Fruit fly (Drosophila melanogaster) whole organism, embryonic: Measurements from ENCODE around the gene IscU.
A peak's percentile ranks its signal among the peaks of the same experiment; 100 is the strongest.

Source experiments
- Ada2b ChIP-seq: fragments of 200-800 bp; sonication (Bioruptor generic); IDR thresholded peaks from 2 replicates; pipeline ENCODE4 v1.3.6; 2022; ENCODE audit warnings: missing biosample characterization, missing genetic modification characterization
- Atf-2 ChIP-seq: fragments of 200-800 bp; sonication (Bioruptor generic); optimal IDR thresholded peaks from 2 replicates; lab custom pipeline; 2016; ENCODE audit warnings: missing biosample characterization, missing genetic modification characterization
- CG10274 ChIP-seq: fragments of 200-800 bp; sonication (Bioruptor generic); optimal IDR thresholded peaks from 3 replicates; lab custom pipeline; 2017; ENCODE audit warnings: missing biosample characterization, mild to moderate bottlenecking, missing genetic modification characterization
- CG11456 ChIP-seq: fragments of 200-800 bp; sonication (Bioruptor generic); IDR thresholded peaks from 3 replicates; pipeline ENCODE4 v1.3.6; 2022; ENCODE audit warnings: missing biosample characterization, missing genetic modification characterization
- CG12071 ChIP-seq: fragments of 200-800 bp; sonication (Bioruptor generic); optimal IDR thresholded peaks from 3 replicates; lab custom pipeline; 2018; ENCODE audit warnings: missing biosample characterization, mild to moderate bottlenecking, missing genetic modification characterization
- CG15601 ChIP-seq: fragments of 200-800 bp; sonication (Bioruptor generic); optimal IDR thresholded peaks from 3 replicates; lab custom pipeline; 2019; ENCODE audit warnings: missing biosample characterization, mild to moderate bottlenecking, missing genetic modification characterization, moderate library complexity
- CG2199 ChIP-seq: fragments of 200-800 bp; sonication (Bioruptor generic); IDR thresholded peaks from 3 replicates; pipeline ENCODE4 v1.3.6; 2022; ENCODE audit warnings: missing biosample characterization, missing genetic modification characterization
- CG31365 ChIP-seq: fragments of 200-800 bp; sonication (Bioruptor generic); optimal IDR thresholded peaks from 2 replicates; lab custom pipeline; 2018; ENCODE audit warnings: missing biosample characterization, mild to moderate bottlenecking, missing genetic modification characterization
- CG31388 ChIP-seq: fragments of 200-800 bp; sonication (Bioruptor generic); optimal IDR thresholded peaks from 2 replicates; lab custom pipeline; 2016; ENCODE audit warnings: missing biosample characterization, missing genetic modification characterization
- CG3838 ChIP-seq: fragments of 200-800 bp; sonication (Bioruptor generic); optimal IDR thresholded peaks from 3 replicates; lab custom pipeline; 2016; ENCODE audit warnings: missing biosample characterization, missing genetic modification characterization
- CG4282 ChIP-seq: fragments of 200-800 bp; sonication (Bioruptor generic); optimal IDR thresholded peaks from 2 replicates; lab custom pipeline; 2016; ENCODE audit warnings: missing biosample characterization, missing genetic modification characterization
- CG7556 ChIP-seq: fragments of 200-800 bp; sonication (Bioruptor generic); optimal IDR thresholded peaks from 2 replicates; lab custom pipeline; 2017; ENCODE audit warnings: missing biosample characterization, mild to moderate bottlenecking, missing genetic modification characterization
- CG7987 ChIP-seq: fragments of 200-800 bp; sonication (Bioruptor generic); optimal IDR thresholded peaks from 2 replicates; lab custom pipeline; 2018; ENCODE audit warnings: missing biosample characterization, mild to moderate bottlenecking, missing genetic modification characterization, moderate library complexity
- CG8089 ChIP-seq: fragments of 200-800 bp; sonication (Bioruptor generic); optimal IDR thresholded peaks from 3 replicates; lab custom pipeline; 2016; ENCODE audit warnings: missing biosample characterization, missing genetic modification characterization
- CG9932 ChIP-seq: fragments of 200-800 bp; sonication (Bioruptor generic); IDR thresholded peaks from 2 replicates; pipeline ENCODE4 v1.3.6; 2022; ENCODE audit warnings: missing biosample characterization, missing genetic modification characterization
- CTCF ChIP-seq: fragments of 200-800 bp; sonication (Bioruptor generic); optimal IDR thresholded peaks from 2 replicates; lab custom pipeline; 2017; ENCODE audit warnings: missing biosample characterization, mild to moderate bottlenecking, missing genetic modification characterization, moderate library complexity
- D19B ChIP-seq: fragments of 200-800 bp; sonication (Bioruptor generic); optimal IDR thresholded peaks from 2 replicates; lab custom pipeline; 2017; ENCODE audit warnings: missing biosample characterization, mild to moderate bottlenecking, missing genetic modification characterization
- Dll ChIP-seq: fragments of 200-800 bp; sonication (Bioruptor generic); IDR thresholded peaks from 4 replicates; pipeline ENCODE4 v1.3.6; 2022; ENCODE audit warnings: missing biosample characterization, missing genetic modification characterization; ENCODE audit not compliant: partially characterized antibody
- E2f1 ChIP-seq: fragments of 200-800 bp; sonication (Bioruptor generic); IDR thresholded peaks from 2 replicates; pipeline ENCODE4 v1.3.6; 2022; ENCODE audit warnings: missing biosample characterization, missing genetic modification characterization
- Fer1 ChIP-seq: fragments of 200-800 bp; sonication (Bioruptor generic); optimal IDR thresholded peaks from 2 replicates; lab custom pipeline; 2017; ENCODE audit warnings: missing biosample characterization, mild to moderate bottlenecking, missing genetic modification characterization
- Hand ChIP-seq: fragments of 200-800 bp; sonication (Bioruptor generic); optimal IDR thresholded peaks from 2 replicates; lab custom pipeline; 2017; ENCODE audit warnings: mild to moderate bottlenecking, missing biosample characterization, missing genetic modification reagents, missing genetic modification characterization
- Hmr ChIP-seq: fragments of 200-800 bp; sonication (Bioruptor generic); optimal IDR thresholded peaks from 3 replicates; lab custom pipeline; 2017; ENCODE audit warnings: mild to moderate bottlenecking, missing biosample characterization, missing genetic modification reagents, missing genetic modification characterization
- Lpt ChIP-seq: fragments of >200 bp; optimal IDR thresholded peaks from 2 replicates; lab custom pipeline; 2018; ENCODE audit warnings: missing biosample characterization, missing genetic modification characterization
- Med ChIP-seq: fragments of 200-800 bp; sonication (Bioruptor generic); peaks from one replicate; lab custom pipeline; 2016; ENCODE audit warnings: missing biosample characterization, missing genetic modification characterization, mild to moderate bottlenecking, inconsistent platforms, moderate library complexity
- Oaz ChIP-seq: fragments of 200-800 bp; sonication (Bioruptor generic); IDR thresholded peaks from 2 replicates; pipeline ENCODE4 v1.3.6; 2022; ENCODE audit warnings: missing biosample characterization, missing genetic modification characterization
- Oli ChIP-seq: fragments of 200-800 bp; sonication (Bioruptor generic); optimal IDR thresholded peaks from 2 replicates; lab custom pipeline; 2018; ENCODE audit warnings: missing biosample characterization, mild to moderate bottlenecking, missing genetic modification characterization, moderate library complexity
- Optix ChIP-seq: fragments of 200-800 bp; sonication (Bioruptor generic); IDR thresholded peaks from 3 replicates; pipeline ENCODE4 v1.3.6; 2022; ENCODE audit warnings: missing biosample characterization, missing genetic modification characterization
- Spps ChIP-seq: fragments of 200-800 bp; sonication (Bioruptor generic); optimal IDR thresholded peaks from 2 replicates; lab custom pipeline; 2018; ENCODE audit warnings: missing biosample characterization, mild to moderate bottlenecking, missing genetic modification characterization
- ap ChIP-seq: fragments of 200-800 bp; sonication (Bioruptor generic); IDR thresholded peaks from 2 replicates; pipeline ENCODE4 v1.3.6; 2022; ENCODE audit warnings: missing biosample characterization, missing genetic modification characterization
- bcd ChIP-seq: fragments of 200-800 bp; sonication (Bioruptor generic); optimal IDR thresholded peaks from 2 replicates; lab custom pipeline; 2017; ENCODE audit warnings: missing biosample characterization, mild to moderate bottlenecking, missing genetic modification characterization
- br ChIP-seq: fragments of >200 bp; optimal IDR thresholded peaks from 2 replicates; lab custom pipeline; 2017
- btn ChIP-seq: fragments of 200-800 bp; sonication (Bioruptor generic); optimal IDR thresholded peaks from 2 replicates; lab custom pipeline; 2016; ENCODE audit warnings: missing biosample characterization, missing genetic modification characterization
- cato ChIP-seq: fragments of 200-800 bp; sonication (Bioruptor generic); optimal IDR thresholded peaks from 2 replicates; lab custom pipeline; 2016; ENCODE audit warnings: missing biosample characterization, missing genetic modification characterization, borderline replicate concordance
- chif ChIP-seq, 2 experiments: fragments of 200-800 bp; sonication (Bioruptor generic); optimal IDR thresholded peaks; 3 replicates each; lab custom pipeline; 2016; ENCODE audit warnings: missing biosample characterization in 2 of 2, missing genetic modification characterization in 2 of 2
- chinmo ChIP-seq: fragments of 200-800 bp; sonication (Bioruptor generic); IDR thresholded peaks from 4 replicates; pipeline ENCODE4 v1.3.6; 2022; ENCODE audit warnings: missing biosample characterization, missing genetic modification characterization; ENCODE audit not compliant: partially characterized antibody
- chm ChIP-seq: fragments of 200-800 bp; sonication (Bioruptor generic); IDR thresholded peaks from 2 replicates; pipeline ENCODE4 v1.3.6; 2022; ENCODE audit warnings: missing biosample characterization, missing genetic modification characterization
- ci ChIP-seq: fragments of 200-800 bp; sonication (Bioruptor generic); IDR thresholded peaks from 3 replicates; pipeline ENCODE4 v1.3.6; 2022; ENCODE audit warnings: missing biosample characterization, missing genetic modification characterization
- da ChIP-seq: fragments of 200-800 bp; sonication (Bioruptor generic); optimal IDR thresholded peaks from 2 replicates; lab custom pipeline; 2016; ENCODE audit warnings: missing biosample characterization, missing genetic modification characterization
- dimm ChIP-seq: fragments of 200-800 bp; sonication (Bioruptor generic); IDR thresholded peaks from 2 replicates; pipeline ENCODE4 v1.3.6; 2022; ENCODE audit warnings: missing biosample characterization, missing genetic modification characterization
- dmrt99B ChIP-seq: fragments of 200-800 bp; sonication (Bioruptor generic); optimal IDR thresholded peaks from 2 replicates; lab custom pipeline; 2018; ENCODE audit warnings: missing biosample characterization, mild to moderate bottlenecking, missing genetic modification characterization, moderate library complexity
- dysf ChIP-seq: fragments of 200-800 bp; sonication (Bioruptor generic); IDR thresholded peaks from 3 replicates; pipeline ENCODE4 v1.3.6; 2022; ENCODE audit warnings: missing biosample characterization, missing genetic modification characterization
- gfzf ChIP-seq: fragments of 200-800 bp; sonication (Bioruptor generic); optimal IDR thresholded peaks from 2 replicates; lab custom pipeline; 2016; ENCODE audit warnings: missing biosample characterization, mild to moderate bottlenecking, missing genetic modification characterization, moderate library complexity
- jumu ChIP-seq: fragments of 200-800 bp; sonication (Bioruptor generic); optimal IDR thresholded peaks from 3 replicates; lab custom pipeline; 2016; ENCODE audit warnings: missing biosample characterization, missing genetic modification characterization
- ken ChIP-seq: fragments of 200-800 bp; sonication (Bioruptor generic); IDR thresholded peaks from 3 replicates; pipeline ENCODE4 v1.3.6; 2022; ENCODE audit warnings: missing biosample characterization, missing genetic modification characterization
- ranshi ChIP-seq: fragments of 200-800 bp; sonication (Bioruptor generic); IDR thresholded peaks from 2 replicates; pipeline ENCODE4 v1.3.6; 2022; ENCODE audit warnings: missing biosample characterization, missing genetic modification characterization
- salm ChIP-seq: fragments of 200-800 bp; sonication (Bioruptor generic); optimal IDR thresholded peaks from 2 replicates; lab custom pipeline; 2018; ENCODE audit warnings: missing biosample characterization, mild to moderate bottlenecking, missing genetic modification characterization
- schlank ChIP-seq: fragments of 200-800 bp; sonication (Bioruptor generic); optimal IDR thresholded peaks from 2 replicates; lab custom pipeline; 2018; ENCODE audit warnings: missing biosample characterization, mild to moderate bottlenecking, missing genetic modification characterization
- scrt ChIP-seq: fragments of 200-800 bp; sonication (Bioruptor generic); optimal IDR thresholded peaks from 2 replicates; lab custom pipeline; 2018; ENCODE audit warnings: missing biosample characterization, mild to moderate bottlenecking, missing genetic modification characterization, moderate library complexity
- sima ChIP-seq: fragments of 200-800 bp; sonication (Bioruptor generic); optimal IDR thresholded peaks from 2 replicates; lab custom pipeline; 2016; ENCODE audit warnings: missing biosample characterization, missing genetic modification characterization
- tgo ChIP-seq: fragments of 200-800 bp; sonication (Bioruptor generic); IDR thresholded peaks from 3 replicates; pipeline ENCODE4 v1.3.6; 2022; ENCODE audit warnings: missing biosample characterization, missing genetic modification characterization
- trh ChIP-seq: fragments of 200-800 bp; sonication (Bioruptor generic); optimal IDR thresholded peaks from 2 replicates; lab custom pipeline; 2016; ENCODE audit warnings: missing biosample characterization, missing genetic modification characterization
- vfl ChIP-seq: fragments of 200-800 bp; sonication (Bioruptor generic); optimal IDR thresholded peaks from 2 replicates; lab custom pipeline; 2016; ENCODE audit warnings: missing biosample characterization, missing genetic modification characterization
- wor ChIP-seq: fragments of 200-800 bp; sonication (Bioruptor generic); IDR thresholded peaks from 2 replicates; pipeline ENCODE4 v1.3.6; 2022; ENCODE audit warnings: missing biosample characterization, missing genetic modification characterization

The IscU gene

dm6 chr3R:8819551-8820057 lies 4.4 kb downstream of the IscU start:
- no peak for TF ChIP-seq dimm
- TF ChIP-seq Spps (tag; lab: Kevin White, UChicago): no peak
- no peak for TF ChIP-seq Ada2b (GFP tag; lab: Robert Waterston, UW)
- no peak for TF ChIP-seq tgo (GFP tag; lab: Robert Waterston, UW)
- TF ChIP-seq CG31365 (tag; lab: Kevin White, UChicago): no peak
- no peak for TF ChIP-seq CG3838 (GFP tag; lab: Kevin White, UChicago)
- no peak for TF ChIP-seq br (lab: Kevin White, UChicago)
- TF ChIP-seq Lpt: no peak
- TF ChIP-seq ap: no peak
- peak; percentile 48 for TF ChIP-seq CG12071
- peak; percentile 63; the same call in 1 of the 4 replicates for TF ChIP-seq chinmo (GFP tag; lab: Robert Waterston, UW)
- TF ChIP-seq CG10274 (GFP tag; lab: Kevin White, UChicago): peak; percentile 21
- TF ChIP-seq btn (GFP tag; lab: Kevin White, UChicago): no peak
- TF ChIP-seq vfl (GFP tag; lab: Kevin White, UChicago): peak; percentile 30
- TF ChIP-seq CG15601 (tag; lab: Kevin White, UChicago): no peak
- no peak for TF ChIP-seq chif (GFP tag; optimal IDR thresholded peaks at IDR 0.05; lab: Kevin White, UChicago)
- TF ChIP-seq bcd (GFP tag; lab: Kevin White, UChicago): peak; percentile 16
- TF ChIP-seq CG31388 (GFP tag; lab: Kevin White, UChicago): no peak
- TF ChIP-seq da (GFP tag; lab: Kevin White, UChicago): no peak
- TF ChIP-seq wor: no peak
- peak; percentile 6 for TF ChIP-seq schlank (tag; lab: Kevin White, UChicago)
- no peak; the same call in 1 of the 2 replicates for TF ChIP-seq E2f1
- no peak for TF ChIP-seq Dll (GFP tag; lab: Robert Waterston, UW)
- no peak for TF ChIP-seq Hand
- TF ChIP-seq CG8089 (GFP tag; lab: Kevin White, UChicago): no peak
- TF ChIP-seq CG2199 (GFP tag; lab: Robert Waterston, UW): peak; percentile 42; the same call in 2 of the 3 replicates
- 0 out of 3 replicates have a peak, but pooled peaks have one; percentile 17 for TF ChIP-seq Optix (GFP tag; lab: Robert Waterston, UW)
- TF ChIP-seq CG7987: peak; percentile 8
- TF ChIP-seq Fer1 (GFP tag; lab: Kevin White, UChicago): peak; percentile 55
- peak; percentile 51; the same call in 1 of the 3 replicates for TF ChIP-seq CG11456
- TF ChIP-seq Atf-2 (GFP tag; lab: Kevin White, UChicago): peak; percentile 43
- TF ChIP-seq salm: no peak
- no peak for TF ChIP-seq cato (GFP tag; lab: Kevin White, UChicago)
- TF ChIP-seq Oli (tag; lab: Kevin White, UChicago): no peak
- no peak for TF ChIP-seq dysf
- TF ChIP-seq chm: no peak; the same call in 1 of the 2 replicates
- no peak for TF ChIP-seq trh (GFP tag; lab: Kevin White, UChicago)
- no peak for TF ChIP-seq D19B (GFP tag; lab: Kevin White, UChicago)
- TF ChIP-seq Oaz (GFP tag; lab: Robert Waterston, UW): no peak
- TF ChIP-seq dmrt99B (tag; lab: Kevin White, UChicago): no peak
- no peak for TF ChIP-seq CTCF (GFP tag; lab: Kevin White, UChicago)
- no peak for TF ChIP-seq CG7556 (GFP tag; lab: Kevin White, UChicago)
- no peak for TF ChIP-seq gfzf (GFP tag; lab: Kevin White, UChicago)
- TF ChIP-seq sima (GFP tag; lab: Kevin White, UChicago): no peak
- peak; percentile 91 for TF ChIP-seq Med
- TF ChIP-seq CG9932: peak; percentile 32; the same call in 1 of the 2 replicates
- TF ChIP-seq CG4282 (GFP tag; lab: Kevin White, UChicago): peak; percentile 36
- no peak for TF ChIP-seq jumu
- TF ChIP-seq ken (GFP tag; lab: Robert Waterston, UW): no peak
- peak; percentile 48 for TF ChIP-seq Hmr
- peak; percentile 59; the same call in 2 of the 3 replicates for TF ChIP-seq ci (GFP tag; lab: Robert Waterston, UW)
- no peak for TF ChIP-seq scrt (GFP tag; lab: Kevin White, UChicago)
- no peak for TF ChIP-seq ranshi (GFP tag; lab: Robert Waterston, UW)
